Fruit fly (Drosophila melanogaster) whole organism, adult: ENCODE data around the gene TwdlF.

Experiments
- CG11617 ChIP-seq: fragments of 200-800 bp; sonication (Bioruptor generic); optimal IDR thresholded peaks from 2 replicates; lab custom pipeline; 2017; ENCODE audit warnings: mild to moderate bottlenecking, missing biosample characterization, missing genetic modification reagents, missing genetic modification characterization
- CG12768 ChIP-seq: fragments of 200-800 bp; sonication (Bioruptor generic); optimal IDR thresholded peaks from 2 replicates; lab custom pipeline; 2017; ENCODE audit warnings: missing biosample characterization, missing genetic modification characterization, mild to moderate bottlenecking, moderate library complexity, missing genetic modification reagents
- CG14711 ChIP-seq: fragments of 200-800 bp; sonication (Bioruptor generic); optimal IDR thresholded peaks from 2 replicates; lab custom pipeline; 2018; ENCODE audit warnings: missing biosample characterization, mild to moderate bottlenecking, missing genetic modification characterization, moderate library complexity
- CG1620 ChIP-seq: fragments of 200-800 bp; sonication (Bioruptor generic); optimal IDR thresholded peaks from 2 replicates; lab custom pipeline; 2016; ENCODE audit warnings: missing biosample characterization, missing genetic modification characterization
- CG33017 ChIP-seq: fragments of 200-800 bp; sonication (Bioruptor generic); optimal IDR thresholded peaks from 2 replicates; lab custom pipeline; 2018; ENCODE audit warnings: missing biosample characterization, mild to moderate bottlenecking, missing genetic modification characterization, moderate library complexity
- CG5204 ChIP-seq: fragments of 200-800 bp; sonication (Bioruptor generic); optimal IDR thresholded peaks from 2 replicates; lab custom pipeline; 2016; ENCODE audit warnings: missing biosample characterization, missing genetic modification characterization
- CG7045 ChIP-seq: fragments of 200-800 bp; sonication (Bioruptor generic); optimal IDR thresholded peaks from 2 replicates; lab custom pipeline; 2017; ENCODE audit warnings: missing biosample characterization, mild to moderate bottlenecking, missing genetic modification characterization
- CG7101 ChIP-seq: fragments of 200-800 bp; sonication (Bioruptor generic); optimal IDR thresholded peaks from 2 replicates; lab custom pipeline; 2018; ENCODE audit warnings: missing biosample characterization, mild to moderate bottlenecking, missing genetic modification characterization, moderate library complexity
- Clk ChIP-seq: fragments of 200-800 bp; sonication (Bioruptor generic); optimal IDR thresholded peaks from 2 replicates; lab custom pipeline; 2017; ENCODE audit warnings: missing biosample characterization, missing genetic modification characterization
- Crg-1 ChIP-seq: fragments of 200-800 bp; sonication (Bioruptor generic); optimal IDR thresholded peaks from 2 replicates; lab custom pipeline; 2016; ENCODE audit warnings: missing biosample characterization, missing genetic modification characterization
- Hr96 ChIP-seq: fragments of 200-800 bp; sonication (Bioruptor generic); optimal IDR thresholded peaks from 2 replicates; lab custom pipeline; 2016; ENCODE audit warnings: missing biosample characterization, missing genetic modification characterization
- Mnt ChIP-seq: fragments of 200-800 bp; sonication (Bioruptor generic); optimal IDR thresholded peaks from 2 replicates; lab custom pipeline; 2016; ENCODE audit warnings: missing biosample characterization, mild to moderate bottlenecking, missing genetic modification characterization
- bab1 ChIP-seq: fragments of 200-800 bp; sonication (Bioruptor generic); optimal IDR thresholded peaks from 3 replicates; lab custom pipeline; 2019; ENCODE audit warnings: missing biosample characterization, mild to moderate bottlenecking, missing genetic modification characterization, moderate library complexity
- cic ChIP-seq: fragments of 200-800 bp; sonication (Bioruptor generic); optimal IDR thresholded peaks from 2 replicates; lab custom pipeline; 2017; ENCODE audit warnings: missing biosample characterization, mild to moderate bottlenecking, missing genetic modification characterization, moderate library complexity
- cnc ChIP-seq, 2 experiments: fragments of >200 bp; optimal IDR thresholded peaks; 2 replicates each; lab custom pipeline; 2017
- kay ChIP-seq: fragments of 200-800 bp; sonication (Bioruptor generic); peaks from one replicate; lab custom pipeline; 2016; ENCODE audit warnings: missing biosample characterization, missing genetic modification characterization, borderline replicate concordance
- ovo ChIP-seq: fragments of 200-800 bp; sonication (Bioruptor generic); optimal IDR thresholded peaks from 2 replicates; lab custom pipeline; 2016; ENCODE audit warnings: missing biosample characterization, missing genetic modification characterization
- pad ChIP-seq: fragments of 200-800 bp; sonication (Bioruptor generic); optimal IDR thresholded peaks from 3 replicates; lab custom pipeline; 2017; ENCODE audit warnings: missing biosample characterization, missing genetic modification characterization, mild to moderate bottlenecking, moderate library complexity, missing genetic modification reagents
- tj ChIP-seq: fragments of 200-800 bp; sonication (Bioruptor generic); optimal IDR thresholded peaks from 3 replicates; lab custom pipeline; 2017; ENCODE audit warnings: missing biosample characterization, mild to moderate bottlenecking, missing genetic modification characterization, moderate library complexity
- toe ChIP-seq: fragments of 200-800 bp; sonication (Bioruptor generic); optimal IDR thresholded peaks from 2 replicates; lab custom pipeline; 2016; ENCODE audit warnings: missing biosample characterization, missing genetic modification characterization

Gene TwdlF

dm6 chr3R:4243096-4243940 lies 3.5 kb upstream of the TwdlF start, which contains the start of gene CG34305:
TSS of gene CG34305 (minus strand) at chr3R:4243146.
- TF ChIP-seq tj (GFP tag; lab: Kevin White, UChicago) (no peak), CG7045 (GFP tag; lab: Kevin White, UChicago) (no peak), CG1620 (GFP tag; lab: Kevin White, UChicago) (no peak), CG14711 (tag; lab: Kevin White, UChicago) (no peak), ovo (no peak), Hr96 (no peak), CG12768 (GFP tag; lab: Kevin White, UChicago) (no peak), Clk (GFP tag; lab: Kevin White, UChicago) (no peak), pad (GFP tag; lab: Kevin White, UChicago) (no peak), CG5204 (GFP tag; lab: Kevin White, UChicago) (no peak)

DNA sequence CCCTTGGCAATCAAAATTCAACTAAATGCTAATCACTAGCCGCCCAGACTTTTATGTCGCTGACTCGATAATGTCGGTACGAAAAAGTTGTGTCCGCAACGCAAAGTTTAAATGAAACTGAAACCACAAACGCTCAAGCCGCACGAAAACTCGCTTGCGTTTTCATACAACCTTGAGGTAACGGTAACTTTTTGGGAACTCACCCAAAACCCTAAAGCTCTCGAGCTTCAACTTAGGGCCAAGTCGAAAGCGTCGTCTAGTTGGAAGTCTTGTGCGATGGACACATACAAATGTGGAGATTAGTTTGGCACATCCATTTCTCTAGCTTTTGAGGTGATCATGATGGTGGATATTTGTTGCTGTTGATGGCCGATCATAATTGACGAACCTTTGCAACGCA lies 3.1 kb downstream of the TwdlF start:
- no peak for TF ChIP-seq CG5204 (GFP tag; lab: Kevin White, UChicago)
- TF ChIP-seq bab1 (GFP tag; lab: Kevin White, UChicago): no peak
- no peak for TF ChIP-seq CG1620 (GFP tag; lab: Kevin White, UChicago)
- TF ChIP-seq CG14711 (tag; lab: Kevin White, UChicago): no peak
- no peak for TF ChIP-seq Mnt (GFP tag; lab: Kevin White, UChicago)
- no peak for TF ChIP-seq pad (GFP tag; lab: Kevin White, UChicago)
- no peak for TF ChIP-seq Clk (GFP tag; lab: Kevin White, UChicago)
- no peak for TF ChIP-seq CG12768 (GFP tag; lab: Kevin White, UChicago)
- no peak for TF ChIP-seq CG7101
- TF ChIP-seq CG11617 (GFP tag; lab: Kevin White, UChicago): no peak
- no peak for TF ChIP-seq toe

DNA sequence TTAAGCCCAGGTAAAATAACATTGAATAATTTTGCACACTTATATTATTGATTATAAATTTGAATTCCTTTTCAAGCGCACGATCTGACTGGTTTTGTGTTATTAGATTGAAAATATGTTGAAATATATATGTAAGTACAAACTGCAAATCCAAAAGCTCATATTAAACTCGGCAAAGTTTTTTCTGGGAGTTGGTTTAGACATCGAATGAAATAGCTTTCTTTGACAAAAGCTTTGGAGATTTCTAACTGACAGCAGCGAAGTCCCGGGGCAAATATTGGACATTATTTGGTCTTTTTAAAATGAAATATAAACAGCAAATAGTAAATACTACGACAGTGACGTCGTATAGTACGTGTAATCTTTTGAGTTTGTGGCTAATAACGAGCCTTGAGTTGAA lies 4.4 kb downstream of the TwdlF start, which contains the start of gene TwdlG:
Gene TwdlG (minus strand): TSS at position 101 of the 400 bp plus-strand sequence.
- TF ChIP-seq kay (GFP tag; lab: Kevin White, UChicago): peak; percentile 74
- no peak for TF ChIP-seq tj (GFP tag; lab: Kevin White, UChicago)

dm6 chr3R:4252943-4253342 lies 6.1 kb downstream of the TwdlF start, which contains the start of gene CG14644:
TSS of gene CG14644 (minus strand) at chr3R:4253043.
- TF ChIP-seq CG14711 (tag; lab: Kevin White, UChicago) (no peak), CG1620 (GFP tag; lab: Kevin White, UChicago) (no peak), tj (GFP tag; lab: Kevin White, UChicago) (no peak), CG33017 (tag; lab: Kevin White, UChicago) (no peak), cic (GFP tag; lab: Kevin White, UChicago) (no peak), Clk (GFP tag; lab: Kevin White, UChicago) (no peak), CG7045 (GFP tag; lab: Kevin White, UChicago) (no peak), Hr96 (no peak), bab1 (GFP tag; lab: Kevin White, UChicago) (no peak), CG11617 (GFP tag; lab: Kevin White, UChicago) (no peak), CG5204 (GFP tag; lab: Kevin White, UChicago) (no peak), kay (GFP tag; lab: Kevin White, UChicago) (no peak), ovo (no peak), pad (GFP tag; lab: Kevin White, UChicago) (no peak), CG7101 (no peak), cnc (optimal IDR thresholded peaks at IDR 0.05; lab: Kevin White, UChicago) (no peak), CG12768 (GFP tag; lab: Kevin White, UChicago) (no peak)

dm6 chr3R:4254408-4254807 lies 7.6 kb downstream of the TwdlF start, which contains the start of gene TwdlV:
TSS of gene TwdlV (plus strand) at chr3R:4254708.
- TF ChIP-seq kay (GFP tag; lab: Kevin White, UChicago): no peak
- no peak for TF ChIP-seq bab1 (GFP tag; lab: Kevin White, UChicago)
- TF ChIP-seq pad (GFP tag; lab: Kevin White, UChicago): no peak
- TF ChIP-seq CG7101: no peak
- TF ChIP-seq Clk (GFP tag; lab: Kevin White, UChicago): no peak
- TF ChIP-seq CG11617 (GFP tag; lab: Kevin White, UChicago): no peak
- TF ChIP-seq Hr96: no peak
- no peak for TF ChIP-seq tj (GFP tag; lab: Kevin White, UChicago)
- TF ChIP-seq ovo: no peak
- no peak for TF ChIP-seq toe
- no peak for TF ChIP-seq CG33017 (tag; lab: Kevin White, UChicago)
- no peak for TF ChIP-seq CG12768 (GFP tag; lab: Kevin White, UChicago)
- no peak for TF ChIP-seq Crg-1 (GFP tag; lab: Kevin White, UChicago)
- no peak for TF ChIP-seq Mnt (GFP tag; lab: Kevin White, UChicago)

DNA sequence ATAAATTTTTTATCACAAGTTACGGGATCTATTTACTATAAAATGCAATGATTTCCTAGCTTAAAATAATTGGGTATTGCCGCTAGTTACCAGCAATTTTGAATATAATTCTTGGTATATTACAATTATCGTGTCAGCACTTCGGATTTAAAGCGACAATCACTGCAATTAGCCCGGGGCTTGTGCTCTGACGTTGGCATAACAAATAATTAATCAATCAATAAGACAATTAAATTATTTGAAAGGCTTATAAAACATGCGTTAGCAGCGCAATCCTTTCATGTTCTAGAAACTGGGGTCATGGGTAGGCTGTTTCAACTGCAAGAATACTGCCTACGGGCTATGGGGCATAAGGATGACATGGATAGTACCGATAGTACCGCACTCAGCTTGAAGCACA lies 9.9 kb downstream of the TwdlF start, which contains the start of gene Or82a:
Gene Or82a (plus strand): TSS at position 301 of the 400 bp plus-strand sequence.
- TF ChIP-seq toe (no peak), CG33017 (tag; lab: Kevin White, UChicago) (no peak), pad (GFP tag; lab: Kevin White, UChicago) (no peak), CG14711 (tag; lab: Kevin White, UChicago) (no peak), Mnt (GFP tag; lab: Kevin White, UChicago) (no peak), ovo (no peak), CG11617 (GFP tag; lab: Kevin White, UChicago) (no peak), bab1 (GFP tag; lab: Kevin White, UChicago) (no peak)
